Fruit fly (Drosophila melanogaster): ENCODE data around the gene Dora.

Gene Dora

DNA sequence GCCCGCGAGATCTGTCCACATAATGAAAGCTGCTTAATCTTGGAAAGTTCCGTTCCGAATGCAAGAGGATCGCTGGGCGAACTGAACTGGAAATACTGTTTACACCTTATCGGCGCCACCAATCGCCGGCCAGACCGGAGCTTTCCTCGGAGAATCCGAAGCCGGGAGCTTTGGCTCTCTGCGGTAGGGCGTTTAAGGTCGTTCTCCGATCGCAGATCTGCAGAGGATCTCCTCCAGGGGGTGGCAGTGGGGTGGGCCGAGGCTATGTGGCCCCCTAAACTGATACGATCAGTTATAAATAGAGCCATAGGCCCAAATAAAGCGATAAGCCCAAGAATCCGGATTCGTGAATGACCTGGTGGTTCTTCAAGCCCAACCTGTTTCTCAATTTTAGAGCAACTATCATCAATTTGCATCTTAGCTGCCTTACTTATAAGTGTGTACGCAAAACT, 6.4 kb upstream of the Dora start, which contains the start of gene CG7322:
Gene CG7322 (minus strand): TSS at position 402 of the 452 bp plus-strand sequence.
- no peak for TF ChIP-seq CG17801 (GFP tag; optimal IDR thresholded peaks at IDR 0.05; ENCODE audit: partially characterized antibody)

DNA sequence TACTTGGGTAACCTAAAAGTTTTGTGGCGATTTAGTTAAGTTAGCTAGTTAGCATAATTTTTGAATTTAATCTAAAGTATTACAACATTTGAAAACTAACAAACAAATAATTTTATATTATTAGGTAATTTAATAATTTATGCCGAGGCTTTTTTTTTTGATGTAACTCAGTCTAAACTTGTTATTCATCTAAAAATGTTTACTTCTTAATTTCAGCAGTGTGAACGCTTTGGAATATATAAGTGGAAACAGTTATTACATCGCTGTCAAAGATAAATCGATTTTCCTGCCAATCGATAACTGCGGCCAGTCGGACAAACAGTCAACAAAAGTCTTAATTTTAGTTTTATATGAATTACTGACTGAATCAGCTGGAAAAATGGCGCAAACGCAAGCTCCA, 5.8 kb upstream of the Dora start, which contains the start of gene Usp39:
Gene Usp39 (plus strand): TSS at position 288 of the 400 bp plus-strand sequence.
- no peak for TF ChIP-seq CG17801 (GFP tag; optimal IDR thresholded peaks at IDR 0.05; ENCODE audit: partially characterized antibody)

DNA sequence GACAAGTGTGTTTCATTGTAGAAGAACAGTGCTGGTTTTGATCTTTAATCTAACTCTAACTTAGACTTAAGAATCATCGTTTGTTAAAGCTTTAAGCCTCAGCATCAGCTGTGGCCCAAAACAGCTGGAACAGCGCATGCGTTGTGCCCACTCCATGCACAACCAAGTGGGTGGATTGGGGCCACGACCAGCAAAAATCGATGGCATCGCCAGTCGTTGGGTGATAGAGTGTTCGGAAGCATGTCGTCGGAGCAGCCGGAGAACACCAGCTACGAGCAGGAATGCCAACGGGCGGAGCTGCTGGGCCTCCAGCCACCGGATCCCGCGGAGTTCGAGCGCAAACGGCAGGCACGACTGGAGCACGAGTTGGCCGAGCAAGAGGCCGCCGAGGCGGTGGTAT, 3.7 kb upstream of the Dora start, which contains the start of gene CG32544:
Gene CG32544 (plus strand): TSS at position 211 of the 400 bp plus-strand sequence.
- TF ChIP-seq CG17801 (GFP tag; optimal IDR thresholded peaks at IDR 0.05; ENCODE audit: partially characterized antibody) = no peak

DNA sequence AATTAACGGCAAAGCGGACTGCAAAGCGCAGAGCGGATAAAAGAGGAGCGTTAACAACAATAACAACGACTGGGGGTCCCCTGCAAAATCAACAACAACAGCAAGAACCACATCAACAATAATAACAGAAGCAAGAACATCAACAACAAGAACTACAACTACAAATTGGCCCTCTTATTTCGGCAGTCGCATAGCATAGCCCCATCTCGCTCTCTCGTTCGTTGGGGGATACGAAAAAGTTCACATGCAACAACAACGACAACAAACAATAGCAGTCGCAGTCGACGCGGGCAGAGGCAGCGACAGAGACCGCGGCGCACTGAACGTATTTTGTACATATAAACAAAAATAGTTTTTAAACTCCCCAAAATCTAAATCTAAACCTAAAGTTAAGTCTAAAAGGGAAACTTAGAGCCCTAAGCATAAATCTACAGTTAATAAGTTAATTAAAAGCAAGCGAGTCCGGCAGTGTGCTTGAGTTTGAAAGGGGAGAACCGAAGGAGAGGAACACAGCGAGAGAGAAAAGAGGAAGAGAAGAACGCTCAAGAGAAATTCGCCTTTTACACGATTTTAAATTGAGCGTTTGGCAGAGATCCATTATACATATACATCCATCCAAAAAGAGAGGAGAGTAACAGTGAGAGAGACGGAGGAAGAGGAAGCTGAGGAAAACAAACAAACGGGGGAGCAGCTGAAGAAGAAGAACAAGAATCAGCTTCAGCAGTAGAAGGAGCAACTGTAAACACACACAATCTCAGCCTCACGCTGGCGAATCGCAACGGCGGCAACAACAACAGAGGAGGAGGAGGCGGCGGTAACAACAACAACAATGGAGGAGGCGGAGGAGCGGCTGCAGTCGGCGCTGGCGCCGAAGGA, 971 bp downstream of the Dora start:
- no peak for TF ChIP-seq CG17801 (GFP tag; optimal IDR thresholded peaks at IDR 0.05; ENCODE audit: partially characterized antibody)

DNA sequence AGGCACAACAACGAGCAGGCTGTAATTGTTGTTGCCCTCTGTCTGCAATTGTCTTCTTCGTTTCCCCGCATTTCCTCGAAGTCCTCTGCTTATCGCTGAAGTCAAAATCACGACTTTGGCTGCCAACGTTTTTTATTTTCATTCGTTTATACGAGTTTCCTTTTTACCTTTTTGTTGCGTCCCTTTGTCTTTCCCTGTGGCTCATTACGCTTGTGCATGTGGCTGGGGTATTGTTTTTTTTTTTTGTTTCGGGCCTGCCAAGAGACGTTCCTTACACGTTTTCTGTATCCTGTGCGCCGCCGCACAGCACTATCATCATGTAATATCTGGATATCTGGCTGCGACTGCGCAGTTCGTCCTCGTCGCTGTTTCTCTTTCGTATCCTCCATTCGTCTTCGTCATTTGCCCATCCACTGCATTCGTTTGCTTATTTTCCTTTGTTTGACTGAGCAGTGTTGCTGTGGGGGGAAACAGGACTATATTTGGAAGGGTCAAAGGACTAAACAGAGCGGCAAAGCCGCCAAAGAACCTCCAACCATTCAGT, 2.6 kb downstream of the Dora start:
- no peak for TF ChIP-seq CG17801 (GFP tag; optimal IDR thresholded peaks at IDR 0.05; ENCODE audit: partially characterized antibody)

DNA sequence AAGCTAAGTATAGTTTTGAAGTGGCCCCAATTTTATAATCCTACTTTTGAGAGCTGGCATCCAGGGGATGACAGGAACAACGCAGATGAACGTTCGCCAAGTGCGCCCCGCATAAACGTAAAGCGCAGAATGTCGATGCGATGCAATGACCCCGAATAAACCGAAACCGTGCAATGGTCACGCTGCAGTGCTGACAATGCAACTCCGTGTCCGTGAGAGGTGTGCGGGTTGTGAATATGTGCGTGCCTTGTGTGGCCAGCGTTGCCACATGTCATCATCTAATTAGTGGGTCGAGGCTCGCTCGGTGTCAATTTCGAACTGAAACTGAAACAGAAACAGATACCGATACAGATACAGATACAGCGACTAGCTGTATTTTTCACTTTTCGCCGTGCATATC, 4.4 kb downstream of the Dora start:
- no peak for TF ChIP-seq CG17801 (GFP tag; optimal IDR thresholded peaks at IDR 0.05; ENCODE audit: partially characterized antibody)

DNA sequence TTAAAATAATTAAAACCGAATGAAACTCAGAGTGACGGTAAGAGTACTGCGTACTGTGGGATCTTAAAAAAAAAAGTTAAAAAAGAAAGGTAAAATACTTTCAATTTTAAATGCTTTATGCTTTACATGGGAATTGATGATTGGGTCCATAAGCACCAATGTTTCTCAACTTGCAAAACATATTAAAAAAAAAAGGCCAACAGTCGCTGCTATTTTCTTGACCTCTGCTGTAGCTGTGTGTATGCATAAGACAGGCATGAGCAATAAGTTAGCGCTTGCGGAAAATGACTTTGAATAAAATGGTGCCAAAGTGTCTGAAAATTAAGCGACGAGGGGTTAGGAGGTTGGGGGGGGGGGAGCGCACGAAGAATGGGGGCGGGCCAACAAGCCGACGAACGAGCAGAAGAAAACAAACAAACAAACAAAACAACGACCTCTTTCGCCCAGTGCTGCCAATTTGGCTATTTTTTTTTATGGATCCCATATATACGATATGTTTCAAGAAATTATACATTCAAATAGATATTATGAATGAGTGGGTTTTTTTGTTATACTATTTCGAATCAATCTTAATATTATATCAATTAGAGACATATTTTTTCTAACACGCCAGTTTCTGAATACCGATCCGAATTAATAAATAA, 5.9 kb downstream of the Dora start:
- TF ChIP-seq CG17801 (GFP tag; optimal IDR thresholded peaks at IDR 0.05; ENCODE audit: partially characterized antibody) = no peak

DNA sequence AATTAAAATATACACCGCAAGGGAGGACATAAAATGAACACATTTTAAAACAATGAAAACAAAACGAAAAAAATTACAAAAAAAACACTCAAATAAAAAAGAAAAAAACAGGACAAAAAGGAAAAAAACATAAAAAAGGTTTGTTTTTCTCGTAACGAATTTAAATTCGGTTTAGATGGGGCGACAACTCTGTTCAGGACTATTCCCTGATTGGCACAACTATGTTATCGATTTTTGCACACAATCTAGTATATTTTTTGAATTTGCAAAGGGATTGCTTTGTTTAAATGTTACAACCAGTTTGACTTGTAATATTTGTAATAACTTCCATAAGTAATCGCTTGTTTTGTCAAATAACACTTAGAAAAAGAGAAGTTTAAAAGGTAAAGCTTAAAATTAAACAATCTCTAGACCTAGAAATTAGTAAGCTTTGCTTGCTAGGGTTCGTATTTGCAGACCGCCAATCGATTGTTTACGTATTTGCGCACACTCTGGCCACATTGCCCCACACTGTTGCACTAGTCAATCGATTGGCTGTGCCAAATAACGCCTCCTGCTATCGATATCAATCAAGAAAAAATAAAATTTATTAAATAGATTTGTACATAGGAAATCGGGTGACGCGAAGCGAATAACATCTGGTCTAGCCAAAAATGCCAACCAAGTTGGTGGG, 20.4 kb downstream of the Dora start, which contains the start of gene CG7332:
Gene CG7332 (plus strand): TSS at position 515 of the 673 bp plus-strand sequence.
- no peak for TF ChIP-seq CG17801 (GFP tag; optimal IDR thresholded peaks at IDR 0.05; ENCODE audit: partially characterized antibody)

DNA sequence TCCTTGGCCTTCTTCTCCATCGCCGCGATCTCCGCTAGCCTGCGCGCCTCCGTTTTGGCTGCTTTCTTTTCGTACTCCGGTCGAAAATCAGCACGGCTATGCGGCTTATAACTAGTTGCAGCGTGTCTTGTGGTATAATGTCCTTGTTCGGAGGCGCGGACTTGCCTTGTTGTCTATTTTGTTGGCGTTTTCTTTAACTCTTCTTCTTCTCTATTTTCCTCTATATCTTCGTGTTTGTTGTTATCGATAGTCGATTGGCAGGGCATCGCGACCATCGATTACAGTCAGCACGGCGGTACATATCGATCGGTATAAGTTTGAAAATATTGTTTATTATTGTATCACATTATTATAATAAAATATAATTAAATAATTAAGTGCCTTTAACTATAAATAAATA, 29.7 kb downstream of the Dora start, which contains the start of gene Flacc:
Gene Flacc (minus strand): TSS at position 204 of the 400 bp plus-strand sequence.
- TF ChIP-seq CG17801 (GFP tag; optimal IDR thresholded peaks at IDR 0.05; ENCODE audit: partially characterized antibody) = peak; percentile 7

DNA sequence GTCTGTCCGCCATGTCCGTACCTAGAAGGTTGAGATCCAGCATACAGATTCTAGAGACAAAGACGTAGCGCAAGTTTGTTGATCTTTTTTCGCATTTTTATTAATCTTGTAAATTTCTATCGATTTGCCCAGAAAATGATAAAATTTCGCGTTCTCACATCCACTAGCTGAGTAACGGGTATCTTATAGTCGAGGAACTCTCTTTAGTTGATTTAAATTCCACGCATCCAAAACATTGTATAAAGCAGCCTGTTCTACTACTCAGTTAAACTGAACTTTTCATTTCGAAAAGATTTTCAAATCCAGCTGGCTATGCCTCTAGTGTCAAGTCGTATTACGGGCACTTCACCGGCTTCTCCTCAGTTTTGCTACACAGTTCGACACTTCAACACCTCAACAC, 30.4 kb downstream of the Dora start, which contains the start of gene SdhBL:
Gene SdhBL (plus strand): TSS at position 301 of the 400 bp plus-strand sequence.
- TF ChIP-seq CG17801 (GFP tag; optimal IDR thresholded peaks at IDR 0.05; ENCODE audit: partially characterized antibody) = no peak

DNA sequence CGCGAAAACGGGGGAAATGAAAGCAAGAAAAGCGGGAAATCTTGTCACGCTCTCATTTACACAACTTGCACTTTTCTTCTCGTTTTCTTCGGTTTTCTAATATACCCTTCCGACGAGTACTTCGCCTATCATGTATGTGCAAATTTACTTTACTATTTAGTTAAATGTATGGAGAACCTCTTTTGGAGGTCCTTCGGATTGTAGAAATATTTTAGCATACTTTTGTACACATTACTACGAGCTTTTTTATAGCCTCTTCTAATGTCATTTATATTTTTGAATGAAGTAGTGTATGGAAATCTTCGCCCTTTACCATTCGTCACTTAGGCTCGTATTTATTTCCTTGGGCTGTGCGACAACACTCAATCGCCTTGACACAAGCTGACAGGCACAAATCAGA, 33.5 kb downstream of the Dora start:
- TF ChIP-seq CG17801 (GFP tag; optimal IDR thresholded peaks at IDR 0.05; ENCODE audit: partially characterized antibody) = no peak

DNA sequence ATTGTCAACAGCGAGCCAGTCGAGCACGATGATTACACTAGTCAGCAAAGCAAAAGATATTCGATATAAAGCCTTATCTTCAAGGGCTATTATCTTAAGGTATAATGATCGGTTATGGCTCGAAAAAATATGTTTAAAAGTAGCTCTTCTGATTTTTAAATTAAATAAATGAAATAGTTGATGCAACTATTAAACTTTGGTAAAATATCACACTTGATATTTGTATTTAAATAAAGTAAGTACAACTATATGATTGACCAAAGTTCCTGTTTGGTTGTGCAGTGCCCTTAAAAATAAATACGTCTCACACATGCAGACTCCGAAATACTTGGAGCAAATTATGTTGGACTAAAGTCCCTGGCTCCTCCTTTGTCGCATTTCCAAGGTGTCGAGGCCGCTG, 34.2 kb downstream of the Dora start:
- no peak for TF ChIP-seq CG17801 (GFP tag; optimal IDR thresholded peaks at IDR 0.05; ENCODE audit: partially characterized antibody)

DNA sequence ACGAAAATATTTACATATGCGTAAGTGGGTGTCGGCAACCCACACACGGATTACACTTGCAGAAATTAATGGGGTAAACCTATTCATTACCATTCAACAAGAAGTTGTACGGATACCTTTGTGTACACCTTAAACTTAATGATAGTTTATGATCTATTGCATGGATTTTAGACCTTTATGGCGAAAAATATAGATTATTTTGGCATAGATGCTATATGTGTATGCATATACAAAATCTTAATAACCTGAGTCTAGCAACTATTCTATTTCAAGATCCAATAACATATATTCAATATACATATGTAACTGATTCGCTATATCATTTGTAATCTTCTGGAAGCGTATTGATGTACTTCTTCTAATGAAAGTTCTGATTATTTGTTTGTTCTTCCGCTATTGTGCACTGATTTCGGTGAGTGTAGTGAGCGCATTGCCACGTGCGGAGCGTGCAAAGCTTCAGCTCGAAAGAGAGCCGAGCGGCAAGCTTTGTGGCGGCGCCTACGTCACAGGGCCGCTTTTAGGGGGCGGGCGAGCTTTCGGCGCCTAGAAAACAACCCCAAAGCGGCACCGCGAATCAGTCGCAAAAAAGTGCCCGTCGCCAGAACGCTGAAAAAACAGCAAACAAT, 36.2 kb downstream of the Dora start, which contains the start of gene CG7378:
Gene CG7378 (plus strand): TSS at position 576 of the 626 bp plus-strand sequence.
- no peak for TF ChIP-seq CG17801 (GFP tag; optimal IDR thresholded peaks at IDR 0.05; ENCODE audit: partially characterized antibody)

DNA sequence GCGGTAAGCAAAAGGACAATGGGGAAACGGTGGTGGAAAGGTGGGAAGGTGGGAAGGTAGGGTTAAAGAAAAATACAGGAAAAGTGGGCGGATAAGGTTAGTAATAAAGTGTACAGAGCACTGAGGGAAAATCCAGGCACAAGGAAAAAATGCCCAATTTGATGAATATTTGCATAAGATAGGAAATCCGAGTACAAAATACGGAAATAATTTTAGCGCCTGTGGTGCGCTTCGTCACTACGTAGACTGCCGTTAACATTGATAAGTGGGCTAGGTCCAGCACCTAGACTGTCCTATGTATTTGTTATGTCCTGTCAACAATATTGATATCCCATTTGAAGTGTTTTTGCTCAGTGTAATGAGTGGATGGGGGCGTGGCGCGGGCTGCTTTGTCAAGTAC, 37.2 kb downstream of the Dora start:
- no peak for TF ChIP-seq CG17801 (GFP tag; optimal IDR thresholded peaks at IDR 0.05; ENCODE audit: partially characterized antibody)
